Worm (Caenorhabditis elegans) whole organism, L1 larva: ENCODE measurements around the gene fbxa-61.

Experiments
- C04F5.9 ChIP-seq: sonication (generic microtip); optimal IDR thresholded peaks from 2 replicates; lab custom pipeline; 2016; ENCODE audit warnings: missing genetic modification characterization, missing compliant biosample characterization
- C16A3.4 ChIP-seq: fragments of 150-350 bp; optimal IDR thresholded peaks from 2 replicates; lab custom pipeline; 2014; ENCODE audit warnings: missing biosample characterization, missing genetic modification characterization
- F16B12.6 ChIP-seq: fragments of 150-350 bp; optimal IDR thresholded peaks from 2 replicates; lab custom pipeline; 2014; ENCODE audit warnings: missing biosample characterization, missing genetic modification characterization
- alr-1 ChIP-seq: fragments of 200-800 bp; sonication (Bioruptor generic); optimal IDR thresholded peaks from 2 replicates; lab custom pipeline; 2018; ENCODE audit warnings: borderline replicate concordance, mild to moderate bottlenecking, missing genetic modification characterization, missing compliant biosample characterization
- ceh-63 ChIP-seq: fragments of 200-800 bp; sonication (Bioruptor generic); optimal IDR thresholded peaks from 2 replicates; lab custom pipeline; 2018; ENCODE audit warnings: mild to moderate bottlenecking, missing genetic modification characterization, missing compliant biosample characterization
- ceh-82 ChIP-seq, 3 experiments: fragments of 150-350 bp in 1 of 3; sonication (generic microtip) in 2 of 3; optimal IDR thresholded peaks; 2 replicates each; lab custom pipeline; 2014 to 2017; ENCODE audit warnings: missing biosample characterization in 3 of 3, missing genetic modification characterization in 3 of 3
- dsc-1 ChIP-seq: sonication (generic microtip); optimal IDR thresholded peaks from 2 replicates; lab custom pipeline; 2016; ENCODE audit warnings: mild to moderate bottlenecking, missing genetic modification characterization, missing compliant biosample characterization
- efl-1 ChIP-seq, 4 experiments: fragments of 150-350 bp; optimal IDR thresholded peaks in 3 of 4; peaks in 1 of 4; 1 replicate in 1 of 4; 2 replicates in 3 of 4; lab custom pipeline; 2014; ENCODE audit warnings: missing biosample characterization in 2 of 4, missing genetic modification characterization in 2 of 4, missing genetic modification reagents in 2 of 4
- egl-27 ChIP-seq, 2 experiments: fragments of 150-350 bp in 1 of 2; sonication (generic microtip); optimal IDR thresholded peaks; 3 replicates each; lab custom pipeline; 2017 to 2018; ENCODE audit warnings: missing biosample characterization in 2 of 2, missing genetic modification characterization in 2 of 2, missing genetic modification reagents in 2 of 2
- elt-2 ChIP-seq: sonication (generic microtip); optimal IDR thresholded peaks from 2 replicates; lab custom pipeline; 2016; ENCODE audit warnings: missing genetic modification characterization, mild to moderate bottlenecking, inconsistent platforms, missing compliant biosample characterization, missing genetic modification reagents
- elt-3 ChIP-seq, 6 experiments: fragments of 150-350 bp in 1 of 6; sonication (generic microtip); optimal IDR thresholded peaks; 2 replicates each; lab custom pipeline; 2017 to 2018; ENCODE audit warnings: missing biosample characterization in 6 of 6, missing genetic modification characterization in 6 of 6, inconsistent platforms in 1 of 6
- fkh-10 ChIP-seq: sonication (generic microtip); optimal IDR thresholded peaks from 2 replicates; lab custom pipeline; 2017; ENCODE audit warnings: missing biosample characterization, missing genetic modification reagents, missing genetic modification characterization
- fkh-8 ChIP-seq: sonication (generic microtip); optimal IDR thresholded peaks from 2 replicates; lab custom pipeline; 2016; ENCODE audit warnings: mild to moderate bottlenecking, missing genetic modification characterization, missing compliant biosample characterization
- grh-1 ChIP-seq: fragments of 200-800 bp; sonication (Bioruptor generic); IDR thresholded peaks from 2 replicates; pipeline ENCODE4 v1.3.6; 2022; ENCODE audit warnings: missing genetic modification reagents, missing genetic modification characterization, missing compliant biosample characterization
- hlh-4 ChIP-seq: sonication (generic microtip); optimal IDR thresholded peaks from 2 replicates; lab custom pipeline; 2016; ENCODE audit warnings: mild to moderate bottlenecking, missing genetic modification characterization, missing compliant biosample characterization
- irx-1 ChIP-seq: sonication (generic microtip); optimal IDR thresholded peaks from 2 replicates; lab custom pipeline; 2016; ENCODE audit warnings: missing genetic modification characterization, missing compliant biosample characterization
- lin-13 ChIP-seq: fragments of 150-350 bp; optimal IDR thresholded peaks from 2 replicates; lab custom pipeline; 2014; ENCODE audit warnings: missing biosample characterization, missing genetic modification reagents, missing genetic modification characterization
- lin-35 ChIP-seq, 2 experiments: fragments of 150-350 bp; optimal IDR thresholded peaks; 2 replicates each; lab custom pipeline; 2014; ENCODE audit warnings: missing biosample characterization in 2 of 2, missing genetic modification characterization in 2 of 2, missing genetic modification reagents in 2 of 2
- lsy-2 ChIP-seq, 2 experiments: fragments of 150-350 bp; optimal IDR thresholded peaks; 2 replicates each; lab custom pipeline; 2014; ENCODE audit warnings: missing biosample characterization in 2 of 2, missing genetic modification characterization in 2 of 2
- mep-1 ChIP-seq: fragments of 150-350 bp; optimal IDR thresholded peaks from 2 replicates; lab custom pipeline; 2014; ENCODE audit warnings: missing biosample characterization, missing genetic modification characterization
- nhr-11 ChIP-seq: fragments of 150-350 bp; optimal IDR thresholded peaks from 2 replicates; lab custom pipeline; 2014; ENCODE audit warnings: missing biosample characterization, missing genetic modification characterization
- nhr-12 ChIP-seq: sonication (generic microtip); optimal IDR thresholded peaks from 2 replicates; lab custom pipeline; 2017; ENCODE audit warnings: missing biosample characterization, missing genetic modification characterization
- nhr-20 ChIP-seq: sonication (generic microtip); optimal IDR thresholded peaks from 2 replicates; lab custom pipeline; 2016; ENCODE audit warnings: mild to moderate bottlenecking, missing genetic modification characterization, missing compliant biosample characterization
- nhr-237 ChIP-seq: fragments of 150-350 bp; optimal IDR thresholded peaks from 2 replicates; lab custom pipeline; 2014; ENCODE audit warnings: missing biosample characterization, missing genetic modification characterization
- nhr-28 ChIP-seq: fragments of 150-350 bp; optimal IDR thresholded peaks from 2 replicates; lab custom pipeline; 2014; ENCODE audit warnings: missing biosample characterization, missing genetic modification characterization
- nhr-47 ChIP-seq: sonication (generic microtip); optimal IDR thresholded peaks from 2 replicates; lab custom pipeline; 2016; ENCODE audit warnings: mild to moderate bottlenecking, missing genetic modification characterization, moderate library complexity, missing compliant biosample characterization
- nhr-71 ChIP-seq: sonication (generic microtip); optimal IDR thresholded peaks from 2 replicates; lab custom pipeline; 2016; ENCODE audit warnings: mild to moderate bottlenecking, missing genetic modification characterization, moderate library complexity, missing compliant biosample characterization
- nhr-76 ChIP-seq: sonication (generic microtip); optimal IDR thresholded peaks from 2 replicates; lab custom pipeline; 2017; ENCODE audit warnings: missing biosample characterization, missing genetic modification characterization
- nhr-85 ChIP-seq: sonication (generic microtip); peaks from one replicate; lab custom pipeline; 2016; ENCODE audit warnings: missing genetic modification characterization, inconsistent platforms, missing compliant biosample characterization
- nhr-90 ChIP-seq: sonication (generic microtip); optimal IDR thresholded peaks from 2 replicates; lab custom pipeline; 2016; ENCODE audit warnings: mild to moderate bottlenecking, missing genetic modification characterization, missing compliant biosample characterization; ENCODE audit not compliant: poor library complexity
- pag-3 ChIP-seq: sonication (generic microtip); optimal IDR thresholded peaks from 2 replicates; lab custom pipeline; 2017; ENCODE audit warnings: missing genetic modification characterization, mild to moderate bottlenecking, missing compliant biosample characterization, antibody characterized with exemption, borderline replicate concordance; ENCODE audit not compliant: insufficient read depth
- pqm-1 ChIP-seq: sonication (generic microtip); optimal IDR thresholded peaks from 3 replicates; lab custom pipeline; 2017; ENCODE audit warnings: missing biosample characterization, missing genetic modification characterization
- rnt-1 ChIP-seq: sonication (generic microtip); optimal IDR thresholded peaks from 2 replicates; lab custom pipeline; 2016; ENCODE audit warnings: mild to moderate bottlenecking, missing genetic modification characterization, moderate library complexity, missing compliant biosample characterization
- skn-1 ChIP-seq: fragments of 150-350 bp; optimal IDR thresholded peaks from 2 replicates; lab custom pipeline; 2014; ENCODE audit warnings: missing biosample characterization, missing genetic modification characterization
- snu-23 ChIP-seq: sonication (generic microtip); optimal IDR thresholded peaks from 2 replicates; lab custom pipeline; 2016; ENCODE audit warnings: missing genetic modification characterization, missing compliant biosample characterization
- sptf-1 ChIP-seq: fragments of 150-350 bp; optimal IDR thresholded peaks from 2 replicates; lab custom pipeline; 2014; ENCODE audit warnings: missing biosample characterization, missing genetic modification characterization
- sup-37 ChIP-seq: fragments of 200-800 bp; sonication (Bioruptor generic); optimal IDR thresholded peaks from 2 replicates; lab custom pipeline; 2018; ENCODE audit warnings: mild to moderate bottlenecking, missing genetic modification characterization, missing compliant biosample characterization
- vab-15 ChIP-seq: sonication (generic microtip); optimal IDR thresholded peaks from 2 replicates; lab custom pipeline; 2017; ENCODE audit warnings: missing genotype, mild to moderate bottlenecking, missing genetic modification characterization, missing compliant biosample characterization
- ztf-11 ChIP-seq, 2 experiments: sonication (generic microtip); optimal IDR thresholded peaks; 2 replicates each; lab custom pipeline; 2016 to 2017; ENCODE audit warnings: missing genetic modification characterization in 2 of 2, missing biosample characterization in 1 of 2, missing compliant biosample characterization in 1 of 2

fbxa-61 gene

ce11 chrIII:1216096-1216495 is 22.8 kb upstream of the fbxa-61 start:
- TF ChIP-seq vab-15 (tag; lab: Kevin White, UChicago) = no peak
- TF ChIP-seq nhr-11 (tag; lab: Kevin White, UChicago) = no peak
- no peak for TF ChIP-seq C04F5.9 (tag; lab: Kevin White, UChicago)
- no peak for TF ChIP-seq nhr-71
- TF ChIP-seq ztf-11 (tag; optimal IDR thresholded peaks at IDR 0.05; lab: Kevin White, UChicago) = no peak
- no peak for TF ChIP-seq ceh-63 (GFP tag; lab: Kevin White, UChicago)
- TF ChIP-seq nhr-76 = no peak
- TF ChIP-seq elt-3 (tag; optimal IDR thresholded peaks at IDR 0.05; lab: Kevin White, UChicago) = no peak
- no peak for TF ChIP-seq pqm-1
- TF ChIP-seq nhr-237 (tag; lab: Kevin White, UChicago) = no peak
- no peak for TF ChIP-seq F16B12.6 (tag; lab: Kevin White, UChicago)
- TF ChIP-seq egl-27 (tag; optimal IDR thresholded peaks at IDR 0.05; lab: Kevin White, UChicago) = no peak
- no peak for TF ChIP-seq grh-1 (GFP tag; lab: Robert Waterston, UW)
- no peak for TF ChIP-seq pag-3 (tag; lab: Kevin White, UChicago)
- TF ChIP-seq alr-1 = no peak
- TF ChIP-seq sptf-1 = no peak
- no peak for TF ChIP-seq nhr-85 (tag; lab: Kevin White, UChicago)
- no peak for TF ChIP-seq nhr-12 (tag; lab: Kevin White, UChicago)
- no peak for TF ChIP-seq fkh-10 (GFP tag; lab: Kevin White, UChicago)
- TF ChIP-seq sup-37 = no peak

ce11 chrIII:1218221-1218620 is 20.6 kb upstream of the fbxa-61 start:
- TF ChIP-seq lin-35 (GFP tag; optimal IDR thresholded peaks at IDR 0.05; lab: Kevin White, UChicago) (peak in 1 of 2 experiments; percentile 11), lsy-2 (tag; optimal IDR thresholded peaks at IDR 0.05; lab: Kevin White, UChicago) (peak in 1 of 2 experiments; percentile 17), nhr-71 (peak; percentile 36), efl-1 (optimal IDR thresholded peaks at IDR 0.05; lab: Kevin White, UChicago) (no peak), efl-1 (GFP tag; optimal IDR thresholded peaks at IDR 0.05 in 1 of 2; lab: Kevin White, UChicago) (peak; percentile 12 to 59), mep-1 (tag; lab: Kevin White, UChicago) (peak; percentile 29), lin-13 (GFP tag; lab: Kevin White, UChicago) (peak; percentile 3), ceh-82 (tag; optimal IDR thresholded peaks at IDR 0.05; lab: Kevin White, UChicago) (no peak), nhr-28 (tag; lab: Kevin White, UChicago) (no peak), dsc-1 (tag; lab: Kevin White, UChicago) (peak; percentile 10), nhr-20 (tag; lab: Kevin White, UChicago) (peak; percentile 2), rnt-1 (peak; percentile 33), nhr-90 (peak; percentile 24), hlh-4 (tag; lab: Kevin White, UChicago) (no peak), skn-1 (tag; lab: Kevin White, UChicago) (no peak), nhr-47 (peak; percentile 22), irx-1 (tag; lab: Kevin White, UChicago) (no peak), nhr-12 (tag; lab: Kevin White, UChicago) (no peak), elt-2 (tag; lab: Kevin White, UChicago) (no peak), alr-1 (no peak), snu-23 (GFP tag; lab: Kevin White, UChicago) (peak; percentile 25), C16A3.4 (tag; lab: Kevin White, UChicago) (no peak)

- TF ChIP-seq fkh-8 (tag; lab: Kevin White, UChicago) (no peak), efl-1 (optimal IDR thresholded peaks at IDR 0.05; lab: Kevin White, UChicago) (no peak), efl-1 (GFP tag; optimal IDR thresholded peaks at IDR 0.05 in 1 of 2; lab: Kevin White, UChicago) (peak in 1 of 2 experiments; percentile 3), lin-13 (GFP tag; lab: Kevin White, UChicago) (no peak)
Measured at ce11 chrIII:1218998-1219397, 19.9 kb upstream of the fbxa-61 start.
